Worm (Caenorhabditis elegans): ENCODE measurements around the gene kin-21.

DNA sequence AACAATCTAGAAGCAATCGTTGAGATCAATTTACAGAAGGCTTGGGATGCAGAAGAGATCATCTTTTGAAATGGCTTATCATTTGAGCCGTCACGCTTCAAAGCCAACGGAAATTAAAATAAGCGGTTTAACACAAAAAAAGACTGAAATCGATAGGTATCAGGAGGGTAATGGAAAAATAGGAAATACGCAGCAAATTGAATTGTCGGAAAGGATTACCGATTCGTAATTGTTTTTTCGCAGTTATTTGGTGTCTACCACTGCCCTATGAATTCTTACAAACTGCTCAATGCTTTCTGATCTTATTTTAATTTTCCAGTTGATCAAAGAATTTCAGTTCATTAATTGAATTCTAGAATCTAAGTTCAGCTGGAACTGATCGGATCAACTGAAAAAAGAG, 21.2 kb upstream of the kin-21 start:
- TF ChIP-seq B0310.2 (tag; optimal IDR thresholded peaks at IDR 0.05) (no peak), ceh-13 (GFP tag; optimal IDR thresholded peaks at IDR 0.05) (no peak), flt-1 (GFP tag; IDR thresholded peaks at IDR 0.05) (no peak), ets-7 (tag; optimal IDR thresholded peaks at IDR 0.05) (no peak), ama-1 (optimal IDR thresholded peaks at IDR 0.05) (no peak), hmg-4 (GFP tag; optimal IDR thresholded peaks at IDR 0.05) (no peak), F13C5.2 (tag; optimal IDR thresholded peaks at IDR 0.05) (no peak), hmbx-1 (tag; optimal IDR thresholded peaks at IDR 0.05) (no peak)
